Worm (Caenorhabditis elegans) whole organism, young adult: ENCODE measurements around the gene asns-2.

ENCODE experiments used
- B0035.1 ChIP-seq: sonication (generic microtip); optimal IDR thresholded peaks from 2 replicates; lab custom pipeline; 2016; ENCODE audit warnings: missing genetic modification characterization, mild to moderate bottlenecking, missing compliant biosample characterization, missing genotype, missing genetic modification reagents
- lin-54 ChIP-seq: fragments of 200-800 bp; sonication (Bioruptor generic); optimal IDR thresholded peaks from 2 replicates; lab custom pipeline; 2018; ENCODE audit warnings: mild to moderate bottlenecking, missing genetic modification characterization, missing compliant biosample characterization
- lsy-27 ChIP-seq: sonication (generic microtip); optimal IDR thresholded peaks from 2 replicates; lab custom pipeline; 2017; ENCODE audit warnings: missing genetic modification characterization, mild to moderate bottlenecking, missing compliant biosample characterization, antibody characterized with exemption, missing genotype, borderline replicate concordance; ENCODE audit not compliant: insufficient read depth

DNA sequence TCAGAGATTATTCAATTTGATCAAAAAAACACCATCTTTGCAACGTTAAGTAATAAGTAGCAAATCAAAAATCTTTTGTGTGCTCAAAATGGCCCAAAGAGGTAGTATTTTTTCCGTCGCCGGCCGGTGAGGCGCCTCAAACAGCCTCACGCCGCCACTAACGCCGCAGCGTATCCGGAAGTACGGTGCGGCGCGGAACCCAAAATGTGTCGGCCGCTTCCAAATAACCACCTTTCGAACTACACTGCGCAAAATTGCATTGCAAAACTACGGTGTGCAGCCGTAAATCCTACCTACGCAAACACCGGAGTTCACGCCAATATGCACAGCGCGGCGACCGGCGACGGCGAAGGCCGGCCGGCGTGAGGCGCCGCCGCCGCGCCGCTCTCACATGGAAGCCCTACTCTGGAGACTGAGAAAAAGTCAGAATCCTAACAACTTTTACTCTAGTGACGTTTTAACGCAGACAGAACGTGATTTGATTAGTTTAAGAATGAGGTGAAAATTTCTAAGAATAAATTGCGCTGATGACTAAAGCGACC, 9.0 kb downstream of the asns-2 start:
- TF ChIP-seq lin-54 (GFP tag; lab: Kevin White, UChicago) (no peak), lsy-27 (no peak), B0035.1 (no peak)
